Fruit fly (Drosophila melanogaster): Measurements from ENCODE around the gene Usp47.

The Usp47 gene

DNA sequence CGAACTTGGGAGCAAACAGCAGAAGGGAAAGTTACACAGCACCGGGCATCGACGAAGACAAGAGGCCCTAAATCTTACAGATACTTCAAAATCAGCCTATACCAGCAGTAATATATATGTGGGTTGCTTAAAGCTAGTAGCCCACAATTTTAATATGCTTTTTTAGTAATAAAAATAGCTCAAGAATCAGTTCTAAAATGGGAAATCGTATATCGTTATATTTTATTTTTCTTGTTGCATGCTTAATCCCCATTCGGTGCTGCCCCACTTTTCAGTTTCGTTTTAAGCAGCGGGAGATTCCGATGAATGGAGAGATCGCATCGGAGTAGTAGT, 55.3 kb downstream of the Usp47 start (continued):
- TF ChIP-seq Dad (GFP tag; optimal IDR thresholded peaks at IDR 0.05), result no peak
- no peak for TF ChIP-seq CG9437 (GFP tag; optimal IDR thresholded peaks at IDR 0.05)
- peak; percentile 26 for TF ChIP-seq ATbp (GFP tag; optimal IDR thresholded peaks at IDR 0.05)
- TF ChIP-seq CG13424 (tag; optimal IDR thresholded peaks at IDR 0.05), result peak; percentile 6
- peak; percentile 30; the same call in 1 of the 2 replicates for TF ChIP-seq CG5953 (GFP tag; IDR thresholded peaks at IDR 0.05)
- TF ChIP-seq CG9215 (GFP tag; IDR thresholded peaks at IDR 0.05), result peak; percentile 23; the same call in 1 of the 2 replicates
- no peak for TF ChIP-seq pzg (GFP tag; optimal IDR thresholded peaks at IDR 0.05)
- no peak for TF ChIP-seq CG3838 (GFP tag; optimal IDR thresholded peaks at IDR 0.05)
- TF ChIP-seq CG3281 (GFP tag; optimal IDR thresholded peaks at IDR 0.05), result peak; percentile 44
- TF ChIP-seq tx (GFP tag; optimal IDR thresholded peaks at IDR 0.05), result no peak
- TF ChIP-seq tin (GFP tag; optimal IDR thresholded peaks at IDR 0.05), result no peak
- no peak for TF ChIP-seq bab2 (GFP tag; optimal IDR thresholded peaks at IDR 0.05)
- TF ChIP-seq CG15269 (tag; optimal IDR thresholded peaks at IDR 0.05), result peak; percentile 33
- peak in 1 of 2 experiments; percentile 1 for TF ChIP-seq Eip74EF (GFP tag; optimal IDR thresholded peaks at IDR 0.05)
- peak; percentile 17 for TF ChIP-seq CG8924 (tag; optimal IDR thresholded peaks at IDR 0.05)

DNA sequence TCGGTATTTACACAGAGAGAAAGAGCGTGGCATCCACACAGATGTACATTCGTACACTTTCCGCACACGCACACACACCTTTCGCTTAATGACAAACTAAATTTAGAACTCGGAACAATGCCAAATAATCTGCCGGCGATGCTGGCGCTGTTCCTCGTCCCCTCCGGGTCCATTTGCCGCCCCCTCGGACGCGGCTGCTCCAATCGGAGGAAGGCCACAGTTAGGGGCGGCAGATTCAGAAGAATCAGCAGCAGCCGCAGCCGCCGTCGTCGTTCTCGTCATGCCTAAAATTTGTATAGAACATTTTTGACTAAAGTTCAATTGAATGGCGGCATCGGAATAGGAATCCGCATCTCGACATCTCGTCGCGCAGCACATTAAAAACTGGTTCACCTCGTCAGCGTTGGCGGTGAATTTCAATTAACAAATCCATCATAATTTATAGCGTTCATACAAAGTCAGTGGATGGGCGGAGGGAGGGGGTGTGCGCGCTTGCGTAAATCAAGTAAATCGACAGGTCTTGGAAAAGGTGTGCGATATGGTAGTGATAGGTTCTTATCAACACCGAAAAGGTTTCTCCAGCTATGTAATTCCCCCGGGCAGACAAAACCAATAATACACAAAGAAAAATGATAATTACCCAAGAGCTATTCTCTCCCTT, 55.9 kb downstream of the Usp47 start:
- TF ChIP-seq cg (GFP tag; optimal IDR thresholded peaks at IDR 0.05) (peak; percentile 3), Poxn (GFP tag; IDR thresholded peaks at IDR 0.05) (no peak), ftz-f1 (GFP tag; optimal IDR thresholded peaks at IDR 0.05) (peak; percentile 88), chm (GFP tag; IDR thresholded peaks at IDR 0.05) (0 out of 2 replicates have a peak, but pooled peaks have one; percentile 7), chinmo (GFP tag; IDR thresholded peaks at IDR 0.05; ENCODE audit: partially characterized antibody) (0 out of 4 replicates have a peak, but pooled peaks have one; percentile 73), sens (GFP tag) (no peak), zfh1 (GFP tag; IDR thresholded peaks at IDR 0.05) (no peak), CG16863 (GFP tag; optimal IDR thresholded peaks at IDR 0.05) (no peak), mirr (GFP tag; optimal IDR thresholded peaks at IDR 0.05) (peak; percentile 19), stwl (tag; optimal IDR thresholded peaks at IDR 0.05) (no peak), Ssrp (tag; optimal IDR thresholded peaks at IDR 0.05) (no peak), peb (GFP tag; IDR thresholded peaks at IDR 0.05) (no peak), CG43689 (GFP tag; IDR thresholded peaks at IDR 0.05) (no peak), NFAT (GFP tag; IDR thresholded peaks at IDR 0.05) (0 out of 2 replicates have a peak, but pooled peaks have one; percentile 3), CG10462 (GFP tag; optimal IDR thresholded peaks at IDR 0.05) (no peak), nau (GFP tag; optimal IDR thresholded peaks at IDR 0.05) (peak; percentile 6), Stat92E (GFP tag; optimal IDR thresholded peaks at IDR 0.05) (no peak), Asciz (GFP tag; optimal IDR thresholded peaks at IDR 0.05) (peak; percentile 12), CG10543 (GFP tag; optimal IDR thresholded peaks at IDR 0.05) (peak; percentile 70), Hr51 (GFP tag; optimal IDR thresholded peaks at IDR 0.05) (no peak), GATAe (GFP tag; conservative IDR thresholded peaks at IDR 0.05) (peak; percentile 24; the same call in 1 of the 2 replicates), Sin3A (optimal IDR thresholded peaks at IDR 0.05) (no peak), CG15696 (tag; optimal IDR thresholded peaks at IDR 0.05) (no peak), pum (GFP tag; optimal IDR thresholded peaks at IDR 0.05) (no peak), grn (GFP tag; optimal IDR thresholded peaks at IDR 0.05) (peak; percentile 46), stc (GFP tag; IDR thresholded peaks at IDR 0.05) (no peak), Opbp (GFP tag; IDR thresholded peaks at IDR 0.05; ENCODE audit: partially characterized antibody) (no peak), nmo (GFP tag; optimal IDR thresholded peaks at IDR 0.05) (no peak), CG4730 (GFP tag; IDR thresholded peaks at IDR 0.05) (no peak), CG8089 (GFP tag; optimal IDR thresholded peaks at IDR 0.05) (no peak), chn (GFP tag; optimal IDR thresholded peaks at IDR 0.05) (no peak), otp (GFP tag; IDR thresholded peaks at IDR 0.05) (peak; percentile 54; the same call in 1 of the 3 replicates), sug (tag; optimal IDR thresholded peaks at IDR 0.05) (peak; percentile 39), odd (GFP tag; optimal IDR thresholded peaks at IDR 0.05) (peak; percentile 15), Rfx (GFP tag; IDR thresholded peaks at IDR 0.05) (no peak)

Measured in whole organism, embryonic.